Worm (Caenorhabditis elegans) whole organism, midembryonic: ENCODE data around the gene Y32H12A.8.

Experiments used
- T22C8.4 ChIP-seq: fragments of 200-800 bp; sonication (Bioruptor generic); IDR thresholded peaks from 2 replicates; pipeline ENCODE4 v1.3.6; 2022; ENCODE audit warnings: missing genetic modification characterization, missing compliant biosample characterization
- cog-1 ChIP-seq: sonication (generic microtip); optimal IDR thresholded peaks from 2 replicates; lab custom pipeline; 2016; ENCODE audit warnings: missing genetic modification characterization, missing compliant biosample characterization
- flt-1 ChIP-seq: fragments of 200-800 bp; sonication (Bioruptor generic); IDR thresholded peaks from 2 replicates; pipeline ENCODE4 v1.3.6; 2022; ENCODE audit warnings: missing genetic modification characterization, missing compliant biosample characterization
- klf-2 ChIP-seq: fragments of 200-800 bp; sonication (Bioruptor generic); conservative IDR thresholded peaks from 2 replicates; pipeline ENCODE4 v1.3.6; 2022; ENCODE audit warnings: missing genetic modification reagents, missing genetic modification characterization, missing compliant biosample characterization
- med-1 ChIP-seq: sonication (generic microtip); optimal IDR thresholded peaks from 2 replicates; lab custom pipeline; 2017; ENCODE audit warnings: missing genetic modification characterization, mild to moderate bottlenecking, missing compliant biosample characterization, antibody characterized with exemption, missing genetic modification reagents; ENCODE audit not compliant: insufficient read depth
- ref-1 ChIP-seq: fragments of 200-800 bp; sonication (Bioruptor generic); conservative IDR thresholded peaks from 2 replicates; pipeline ENCODE4 v1.3.6; 2022; ENCODE audit warnings: missing genetic modification reagents, missing genetic modification characterization, missing compliant biosample characterization
- tab-1 ChIP-seq: fragments of 200-800 bp; sonication (Bioruptor generic); IDR thresholded peaks from 2 replicates; pipeline ENCODE4 v1.3.6; 2022; ENCODE audit warnings: missing genetic modification characterization, missing compliant biosample characterization
- ztf-23 ChIP-seq: fragments of 200-800 bp; sonication (Bioruptor generic); IDR thresholded peaks from 2 replicates; pipeline ENCODE4 v1.3.6; 2022; ENCODE audit warnings: missing genetic modification reagents, missing genetic modification characterization, missing compliant biosample characterization
- ztf-29 ChIP-seq: fragments of 200-800 bp; sonication (Bioruptor generic); IDR thresholded peaks from 2 replicates; pipeline ENCODE4 v1.3.6; 2022; ENCODE audit warnings: missing genetic modification reagents, missing genetic modification characterization, missing compliant biosample characterization

Y32H12A.8 gene

ce11 chrIII:5349250-5349649 is 56.6 kb downstream of the Y32H12A.8 start, which contains the start of gene thoc-5:
thoc-5 (minus strand) TSS chrIII:5349401.
- TF ChIP-seq flt-1 (GFP tag; lab: Robert Waterston, UW) = peak; percentile 80
- no peak for TF ChIP-seq cog-1
- TF ChIP-seq tab-1 (GFP tag; lab: Robert Waterston, UW) = no peak
- TF ChIP-seq ztf-29 = 0 out of 2 replicates have a peak, but pooled peaks have one; percentile 10
- no peak for TF ChIP-seq ref-1 (GFP tag; lab: Robert Waterston, UW)
- peak; percentile 74 for TF ChIP-seq ztf-23 (GFP tag; lab: Robert Waterston, UW)
- TF ChIP-seq T22C8.4 (GFP tag; lab: Robert Waterston, UW) = 0 out of 2 replicates have a peak, but pooled peaks have one; percentile 18
- peak; percentile 46; the same call in 1 of the 2 replicates for TF ChIP-seq klf-2 (GFP tag; lab: Robert Waterston, UW)
- no peak for TF ChIP-seq med-1 (GFP tag; lab: Kevin White, UChicago)

- TF ChIP-seq T22C8.4 (GFP tag; lab: Robert Waterston, UW) = no peak
- TF ChIP-seq flt-1 (GFP tag; lab: Robert Waterston, UW) = no peak
- TF ChIP-seq cog-1 = no peak
- TF ChIP-seq tab-1 (GFP tag; lab: Robert Waterston, UW) = no peak
- TF ChIP-seq ztf-29 = no peak
- TF ChIP-seq klf-2 (GFP tag; lab: Robert Waterston, UW) = no peak
- no peak for TF ChIP-seq ref-1 (GFP tag; lab: Robert Waterston, UW)
- no peak for TF ChIP-seq ztf-23 (GFP tag; lab: Robert Waterston, UW)
- TF ChIP-seq med-1 (GFP tag; lab: Kevin White, UChicago) = no peak
These were observed 59.8 kb downstream of the Y32H12A.8 start, which contains the start of gene glrx-21 for ce11 chrIII:5346017-5346416. glrx-21 (minus strand) TSS chrIII:5346117.

- TF ChIP-seq ztf-23 (GFP tag; lab: Robert Waterston, UW) (no peak), klf-2 (GFP tag; lab: Robert Waterston, UW) (no peak), cog-1 (no peak), med-1 (GFP tag; lab: Kevin White, UChicago) (no peak), T22C8.4 (GFP tag; lab: Robert Waterston, UW) (no peak), ztf-29 (no peak), ref-1 (GFP tag; lab: Robert Waterston, UW) (no peak), flt-1 (GFP tag; lab: Robert Waterston, UW) (no peak), tab-1 (GFP tag; lab: Robert Waterston, UW) (no peak)
These were observed 61.3 kb downstream of the Y32H12A.8 start for ce11 chrIII:5344561-5344960.

- TF ChIP-seq klf-2 (GFP tag; lab: Robert Waterston, UW) (no peak), ref-1 (GFP tag; lab: Robert Waterston, UW) (no peak), cog-1 (no peak), flt-1 (GFP tag; lab: Robert Waterston, UW) (no peak), ztf-29 (no peak), T22C8.4 (GFP tag; lab: Robert Waterston, UW) (no peak), tab-1 (GFP tag; lab: Robert Waterston, UW) (no peak), ztf-23 (GFP tag; lab: Robert Waterston, UW) (no peak), med-1 (GFP tag; lab: Kevin White, UChicago) (no peak)
These were observed 62.3 kb downstream of the Y32H12A.8 start for ce11 chrIII:5343555-5343954.

- no peak for TF ChIP-seq klf-2 (GFP tag; lab: Robert Waterston, UW)
- TF ChIP-seq flt-1 (GFP tag; lab: Robert Waterston, UW) = no peak
- TF ChIP-seq ztf-29 = no peak
- TF ChIP-seq T22C8.4 (GFP tag; lab: Robert Waterston, UW) = no peak
- no peak for TF ChIP-seq ref-1 (GFP tag; lab: Robert Waterston, UW)
These were observed 64.5 kb downstream of the Y32H12A.8 start, which contains the start of gene ZK121.2 for ce11 chrIII:5341382-5341781. ZK121.2 (plus strand) TSS chrIII:5341682.

ce11 chrIII:5340530-5340929 is 65.3 kb downstream of the Y32H12A.8 start:
- TF ChIP-seq ref-1 (GFP tag; lab: Robert Waterston, UW) (no peak), tab-1 (GFP tag; lab: Robert Waterston, UW) (no peak), klf-2 (GFP tag; lab: Robert Waterston, UW) (no peak)

ce11 chrIII:5338787-5339186 is 67.0 kb downstream of the Y32H12A.8 start:
- TF ChIP-seq ztf-23 (GFP tag; lab: Robert Waterston, UW) (no peak), med-1 (GFP tag; lab: Kevin White, UChicago) (no peak), klf-2 (GFP tag; lab: Robert Waterston, UW) (no peak), T22C8.4 (GFP tag; lab: Robert Waterston, UW) (no peak), ztf-29 (no peak), flt-1 (GFP tag; lab: Robert Waterston, UW) (no peak), tab-1 (GFP tag; lab: Robert Waterston, UW) (no peak), ref-1 (GFP tag; lab: Robert Waterston, UW) (no peak), cog-1 (no peak)
